Worm (Caenorhabditis elegans) whole organism, L4 larva: ENCODE measurements around the gene srw-144.

Experiments used
- F44E2.7 ChIP-seq: fragments of 200-800 bp; sonication (Bioruptor generic); IDR thresholded peaks from 2 replicates; pipeline ENCODE4 v2.1.2; 2022; ENCODE audit warnings: missing genetic modification characterization, missing compliant biosample characterization
- lsy-2 ChIP-seq, 2 experiments: fragments of 150-350 bp in 1 of 2; sonication (generic microtip) in 1 of 2; optimal IDR thresholded peaks; 2 replicates each; lab custom pipeline; 2014 to 2017; ENCODE audit warnings: missing biosample characterization in 2 of 2, missing genetic modification characterization in 2 of 2
- nhr-76 ChIP-seq: fragments of 150-350 bp; optimal IDR thresholded peaks from 2 replicates; lab custom pipeline; 2014; ENCODE audit warnings: missing biosample characterization, missing genetic modification characterization

DNA sequence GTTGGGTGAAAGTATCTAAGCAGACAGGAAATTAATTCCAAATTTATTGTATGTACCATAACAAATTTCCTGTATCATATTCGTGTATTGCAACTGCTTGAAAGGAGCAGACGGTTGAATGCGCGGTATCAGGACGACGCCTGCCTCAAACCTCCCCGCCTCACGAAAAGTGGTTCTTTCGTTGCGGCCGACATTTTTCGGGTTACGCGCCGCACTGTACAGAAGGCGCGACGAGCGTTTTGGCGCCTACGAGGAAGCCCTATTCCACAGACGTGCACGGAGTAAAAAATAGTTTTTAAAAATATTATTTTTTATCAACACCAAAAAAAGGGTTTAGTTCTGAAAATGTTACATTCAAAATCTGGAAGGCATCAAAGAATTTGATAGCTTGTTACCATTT is 40.7 kb downstream of the srw-144 start:
- TF ChIP-seq lsy-2 (tag; optimal IDR thresholded peaks at IDR 0.05; lab: Kevin White, UChicago) = no peak
- TF ChIP-seq nhr-76 (tag; lab: Kevin White, UChicago) = no peak
- TF ChIP-seq F44E2.7 = no peak
